Worm (Caenorhabditis elegans) whole organism, mixed stage, embryonic: ENCODE measurements around the gene T28D9.1.

Source experiments
- ceh-43 ChIP-seq: fragments of 200-800 bp; sonication (Bioruptor generic); optimal IDR thresholded peaks from 2 replicates; lab custom pipeline; 2018; ENCODE audit warnings: mild to moderate bottlenecking, missing genetic modification characterization, moderate library complexity, missing compliant biosample characterization
- ces-1 ChIP-seq: fragments of 150-350 bp; optimal IDR thresholded peaks from 2 replicates; lab custom pipeline; 2014; ENCODE audit warnings: missing biosample characterization, missing genetic modification reagents, missing genetic modification characterization
- ham-2 ChIP-seq: fragments of 200-800 bp; sonication (Bioruptor generic); optimal IDR thresholded peaks from 2 replicates; lab custom pipeline; 2018; ENCODE audit warnings: mild to moderate bottlenecking, missing genetic modification characterization, missing compliant biosample characterization
- lin-13 ChIP-seq: fragments of 150-350 bp; optimal IDR thresholded peaks from 2 replicates; lab custom pipeline; 2014; ENCODE audit warnings: missing biosample characterization, missing genetic modification characterization
- lsy-2 ChIP-seq: fragments of 150-350 bp; optimal IDR thresholded peaks from 2 replicates; lab custom pipeline; 2014; ENCODE audit warnings: missing biosample characterization, missing genetic modification characterization
- nhr-12 ChIP-seq: fragments of 150-350 bp; optimal IDR thresholded peaks from 2 replicates; lab custom pipeline; 2014; ENCODE audit warnings: missing biosample characterization, missing genetic modification characterization
- snpc-4 ChIP-seq: fragments of 150-350 bp; optimal IDR thresholded peaks from 2 replicates; lab custom pipeline; 2014; ENCODE audit warnings: missing biosample characterization, missing genetic modification characterization
- sptf-1 ChIP-seq: sonication (generic microtip); optimal IDR thresholded peaks from 2 replicates; lab custom pipeline; 2017; ENCODE audit warnings: mild to moderate bottlenecking, missing genetic modification characterization, moderate library complexity, missing compliant biosample characterization
- unc-62 ChIP-seq: fragments of 150-350 bp; optimal IDR thresholded peaks from 2 replicates; lab custom pipeline; 2014; ENCODE audit warnings: missing biosample characterization, missing genetic modification reagents, missing genetic modification characterization
- ztf-11 ChIP-seq: fragments of 150-350 bp; optimal IDR thresholded peaks from 2 replicates; lab custom pipeline; 2014; ENCODE audit warnings: missing biosample characterization, missing genetic modification characterization

DNA sequence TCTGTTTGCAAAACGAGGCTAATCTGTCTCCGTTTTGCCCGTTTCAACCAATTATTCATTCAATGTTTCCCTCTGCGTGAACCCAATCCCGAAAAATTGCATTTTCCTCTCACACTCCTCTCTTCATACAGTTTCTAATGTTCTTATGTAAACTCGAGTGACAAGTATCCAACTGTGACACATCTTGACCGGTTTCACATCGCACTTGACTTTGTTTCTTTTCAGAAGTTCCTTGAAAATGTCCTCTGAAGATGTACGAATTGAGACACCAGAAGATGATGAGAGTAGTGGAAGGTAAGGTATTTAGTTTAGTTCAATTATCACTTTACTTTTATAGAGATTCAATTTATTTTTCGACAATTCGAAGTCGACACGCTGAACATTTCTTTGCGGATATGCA, 39.7 kb downstream of the T28D9.1 start, which contains the start of gene abcx-1:
- no peak for TF ChIP-seq ztf-11 (tag; lab: Kevin White, UChicago)
- no peak for TF ChIP-seq nhr-12 (tag; lab: Kevin White, UChicago)
- TF ChIP-seq unc-62 (GFP tag; lab: Kevin White, UChicago): no peak
- no peak for TF ChIP-seq ces-1 (GFP tag; lab: Kevin White, UChicago)
- no peak for TF ChIP-seq snpc-4 (tag; lab: Kevin White, UChicago)
- TF ChIP-seq ceh-43: no peak
- no peak for TF ChIP-seq sptf-1 (tag; lab: Kevin White, UChicago)
- no peak for TF ChIP-seq lin-13 (tag; lab: Kevin White, UChicago)
- TF ChIP-seq lsy-2: no peak
- TF ChIP-seq ham-2 (GFP tag; lab: Kevin White, UChicago): no peak
